Worm (Caenorhabditis elegans) whole organism, L4 larva: ENCODE measurements around the gene nep-16.

Experiments
- F26F4.8 ChIP-seq: fragments of 200-800 bp; sonication (Bioruptor generic); conservative IDR thresholded peaks from 2 replicates; pipeline ENCODE4 v1.3.6; 2022; ENCODE audit warnings: missing genetic modification characterization, missing compliant biosample characterization
- Y5F2A.4 ChIP-seq: fragments of 200-800 bp; sonication (Bioruptor generic); optimal IDR thresholded peaks from 2 replicates; lab custom pipeline; 2018; ENCODE audit warnings: mild to moderate bottlenecking, missing genetic modification characterization, missing compliant biosample characterization
- aly-2 ChIP-seq: sonication (generic microtip); optimal IDR thresholded peaks from 2 replicates; lab custom pipeline; 2018; ENCODE audit warnings: missing biosample characterization, missing genetic modification characterization
- ces-1 ChIP-seq: fragments of 150-350 bp; sonication (generic microtip); optimal IDR thresholded peaks from 4 replicates; lab custom pipeline; 2014; ENCODE audit warnings: missing biosample characterization, missing genetic modification reagents, missing genetic modification characterization
- fkh-10 ChIP-seq: fragments of 150-350 bp; optimal IDR thresholded peaks from 2 replicates; lab custom pipeline; 2014; ENCODE audit warnings: missing biosample characterization, missing genetic modification reagents, missing genetic modification characterization
- hlh-30 ChIP-seq: sonication (generic microtip); optimal IDR thresholded peaks from 2 replicates; lab custom pipeline; 2017; ENCODE audit warnings: antibody characterized with exemption, mild to moderate bottlenecking, missing genetic modification characterization, missing compliant biosample characterization; ENCODE audit not compliant: insufficient read depth
- lim-7 ChIP-seq: fragments of 200-800 bp; sonication (Bioruptor generic); IDR thresholded peaks from 2 replicates; pipeline ENCODE4 v1.3.6; 2022; ENCODE audit warnings: missing genetic modification characterization, missing compliant biosample characterization
- madf-5 ChIP-seq, 2 experiments: fragments of 200-800 bp; sonication (Bioruptor generic); IDR thresholded peaks; 2 replicates each; pipeline ENCODE4 v1.3.6; 2022; ENCODE audit warnings: missing compliant biosample characterization in 2 of 2, missing genetic modification characterization in 2 of 2
- mdl-1 ChIP-seq, 2 experiments: fragments of 150-350 bp in 1 of 2; sonication (generic microtip) in 1 of 2; optimal IDR thresholded peaks; 2 replicates each; lab custom pipeline; 2014 to 2017; ENCODE audit warnings: missing biosample characterization in 2 of 2, missing genetic modification characterization in 2 of 2
- nhr-111 ChIP-seq: fragments of 200-800 bp; sonication (Bioruptor generic); optimal IDR thresholded peaks from 2 replicates; lab custom pipeline; 2018; ENCODE audit warnings: mild to moderate bottlenecking, missing genetic modification characterization, missing compliant biosample characterization
- nhr-25 ChIP-seq: sonication (generic microtip); optimal IDR thresholded peaks from 2 replicates; lab custom pipeline; 2017; ENCODE audit warnings: missing genetic modification characterization, mild to moderate bottlenecking, missing compliant biosample characterization, antibody characterized with exemption, moderate library complexity, borderline replicate concordance; ENCODE audit not compliant: insufficient read depth
- nhr-77 ChIP-seq: fragments of 150-350 bp; optimal IDR thresholded peaks from 2 replicates; lab custom pipeline; 2014; ENCODE audit warnings: missing biosample characterization, missing genetic modification characterization

ce11 chrIV:7641758-7642157 lies at the start of gene nep-16:
- TF ChIP-seq nhr-77 (tag; lab: Kevin White, UChicago) = no peak
- no peak for TF ChIP-seq madf-5 (GFP tag; IDR thresholded peaks at IDR 0.05; lab: Robert Waterston, UW)
- TF ChIP-seq F26F4.8 (GFP tag; lab: Robert Waterston, UW) = no peak
- TF ChIP-seq fkh-10 = no peak
- no peak for TF ChIP-seq mdl-1 (tag; optimal IDR thresholded peaks at IDR 0.05; lab: Kevin White, UChicago)
- no peak for TF ChIP-seq aly-2
- TF ChIP-seq ces-1 (GFP tag; lab: Kevin White, UChicago) = no peak
- TF ChIP-seq nhr-111 (GFP tag; lab: Kevin White, UChicago) = no peak
- no peak for TF ChIP-seq lim-7 (GFP tag; lab: Robert Waterston, UW)
- TF ChIP-seq hlh-30 (tag; lab: Kevin White, UChicago) = no peak
- TF ChIP-seq Y5F2A.4 (GFP tag; lab: Kevin White, UChicago) = no peak
- no peak for TF ChIP-seq nhr-25 (tag; lab: Kevin White, UChicago)
